Worm (Caenorhabditis elegans): ENCODE data around the gene T22E5.1.

Gene T22E5.1

DNA sequence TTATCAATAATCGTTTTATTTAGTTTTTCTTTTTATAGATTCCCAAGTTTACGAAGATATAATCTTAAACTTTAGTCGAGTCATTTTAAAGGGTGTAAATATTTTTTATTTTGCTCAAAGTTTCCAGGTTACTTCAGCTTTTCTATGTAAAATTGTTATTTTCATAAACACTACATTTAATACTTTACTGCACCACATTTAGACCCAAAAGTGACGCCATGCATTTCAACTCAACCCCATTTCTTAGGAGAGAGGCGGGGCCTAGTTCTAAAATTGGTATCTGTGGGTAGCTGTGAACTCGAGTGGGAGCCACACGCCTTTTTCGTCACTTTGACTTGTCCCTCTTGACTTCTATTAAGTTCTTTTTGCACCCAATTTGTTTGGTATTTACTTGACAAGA, at the start of gene T22E5.1:
TSS of gene T22E5.1 (plus strand) at position 301 of the 400 bp plus-strand sequence.
- TF ChIP-seq nhr-6 (tag; optimal IDR thresholded peaks at IDR 0.05) = no peak
- no peak for TF ChIP-seq ztf-4 (tag; optimal IDR thresholded peaks at IDR 0.05)
- TF ChIP-seq ztf-1 (GFP tag; conservative IDR thresholded peaks at IDR 0.05) = no peak
- no peak for TF ChIP-seq dmd-4 (tag; optimal IDR thresholded peaks at IDR 0.05)
- TF ChIP-seq zag-1 (tag; optimal IDR thresholded peaks at IDR 0.05) = no peak
- no peak for TF ChIP-seq unc-39 (tag; optimal IDR thresholded peaks at IDR 0.05)
- no peak for TF ChIP-seq F13H6.1 (tag; optimal IDR thresholded peaks at IDR 0.05)
- TF ChIP-seq ceh-16 (tag; optimal IDR thresholded peaks at IDR 0.05) = no peak
- no peak for TF ChIP-seq mdl-1 (tag; optimal IDR thresholded peaks at IDR 0.05)
- TF ChIP-seq gmeb-1 (tag; optimal IDR thresholded peaks at IDR 0.05) = no peak
- no peak for TF ChIP-seq sma-3 (GFP tag; optimal IDR thresholded peaks at IDR 0.05)
- no peak for TF ChIP-seq nhr-10 (tag; optimal IDR thresholded peaks at IDR 0.05)
- no peak for TF ChIP-seq aly-2 (tag; optimal IDR thresholded peaks at IDR 0.05)
- TF ChIP-seq nhr-25 (tag; optimal IDR thresholded peaks at IDR 0.05) = no peak
- TF ChIP-seq elt-1 (tag; optimal IDR thresholded peaks at IDR 0.05) = no peak
- TF ChIP-seq nhr-77 (tag; optimal IDR thresholded peaks at IDR 0.05) = no peak
- no peak for TF ChIP-seq R02D3.7 (tag; optimal IDR thresholded peaks at IDR 0.05)
- no peak for TF ChIP-seq snpc-4 (tag; optimal IDR thresholded peaks at IDR 0.05)
- TF ChIP-seq nhr-23 (tag; optimal IDR thresholded peaks at IDR 0.05) = no peak

DNA sequence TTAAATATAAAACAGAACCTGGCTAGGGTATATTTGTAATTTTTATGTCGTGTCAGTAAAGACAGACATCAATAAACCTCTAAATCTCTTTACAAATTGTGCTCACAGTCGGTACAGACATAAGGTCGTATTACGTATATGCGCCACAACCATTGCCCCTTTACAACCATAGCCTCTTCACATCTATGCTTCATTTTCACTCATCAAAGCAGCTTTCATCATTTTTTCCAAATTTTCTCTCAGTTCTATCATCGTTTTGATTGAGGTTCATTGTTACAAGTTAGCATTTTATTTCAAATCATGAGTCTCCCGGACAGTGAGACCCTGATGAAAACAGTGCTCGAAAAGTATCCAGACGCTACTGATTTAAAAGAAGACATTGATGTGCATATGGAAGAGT, 48.5 kb upstream of the T22E5.1 start, which contains the start of gene C03B1.4:
TSS of gene C03B1.4 (plus strand) at position 301 of the 400 bp plus-strand sequence.
- TF ChIP-seq snpc-4 (tag; optimal IDR thresholded peaks at IDR 0.05) = no peak
- TF ChIP-seq nhr-77 (tag; optimal IDR thresholded peaks at IDR 0.05) = no peak
- TF ChIP-seq ztf-11 (tag; optimal IDR thresholded peaks at IDR 0.05) = no peak
- no peak for TF ChIP-seq aly-2 (tag; optimal IDR thresholded peaks at IDR 0.05)

DNA sequence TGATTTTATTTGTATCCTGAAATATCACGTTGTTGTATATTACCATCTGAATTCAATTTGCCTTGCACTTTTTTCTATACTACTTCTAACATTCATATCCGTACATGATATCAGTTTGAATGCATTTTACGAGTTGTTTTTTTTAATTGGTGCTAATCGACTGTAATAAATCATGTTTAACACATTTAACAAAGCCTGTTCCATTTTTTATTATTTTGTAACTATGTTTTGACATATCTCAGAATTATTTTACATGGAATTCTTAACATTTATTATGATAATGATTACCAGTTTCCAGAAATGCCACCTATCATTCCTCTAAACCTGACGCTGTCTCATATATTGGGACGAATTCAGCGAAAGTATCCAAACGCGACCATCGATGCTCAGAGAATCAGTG, 47.0 kb upstream of the T22E5.1 start, which contains the start of gene C03B1.3:
TSS of gene C03B1.3 (plus strand) at position 301 of the 400 bp plus-strand sequence.
- TF ChIP-seq alr-1 (tag; optimal IDR thresholded peaks at IDR 0.05) = no peak
- TF ChIP-seq elt-3 (tag; optimal IDR thresholded peaks at IDR 0.05) = no peak
- TF ChIP-seq dmd-4 (tag; optimal IDR thresholded peaks at IDR 0.05) = no peak
- no peak for TF ChIP-seq sma-9 (GFP tag; optimal IDR thresholded peaks at IDR 0.05)
- TF ChIP-seq sma-9 (tag; optimal IDR thresholded peaks at IDR 0.05) = no peak
- no peak for TF ChIP-seq aly-2 (tag; optimal IDR thresholded peaks at IDR 0.05)
- no peak for TF ChIP-seq snpc-4 (tag; optimal IDR thresholded peaks at IDR 0.05)
- no peak for TF ChIP-seq ceh-82 (tag; optimal IDR thresholded peaks at IDR 0.05)
- no peak for TF ChIP-seq ztf-4 (tag; optimal IDR thresholded peaks at IDR 0.05)

DNA sequence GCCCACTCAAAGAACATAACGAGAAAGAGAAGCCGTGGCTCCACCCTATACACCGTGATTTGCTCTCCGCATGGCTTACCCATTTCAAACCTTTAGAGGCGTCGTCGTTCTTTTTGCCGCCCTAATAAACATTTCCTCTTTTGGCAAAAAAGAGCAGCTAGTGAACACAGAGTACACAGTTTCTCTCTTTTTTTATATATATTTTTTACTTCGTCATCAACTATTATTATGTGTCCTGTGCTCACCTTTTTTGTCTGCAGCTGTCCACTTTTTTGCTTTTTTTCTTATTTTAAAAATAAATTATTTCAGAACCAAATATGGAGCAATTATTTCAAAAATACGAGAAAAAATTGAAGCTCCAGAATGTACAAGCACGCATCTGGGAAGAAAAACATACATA, 43.0 kb upstream of the T22E5.1 start, which contains the start of gene C03B1.2:
TSS of gene C03B1.2 (plus strand) at position 301 of the 400 bp plus-strand sequence.
- no peak for TF ChIP-seq unc-62 (GFP tag; optimal IDR thresholded peaks at IDR 0.05)
- TF ChIP-seq dmd-4 (tag; optimal IDR thresholded peaks at IDR 0.05) = no peak
- TF ChIP-seq Y55F3AM.14 (GFP tag; optimal IDR thresholded peaks at IDR 0.05) = no peak
- TF ChIP-seq sma-9 (GFP tag; optimal IDR thresholded peaks at IDR 0.05) = no peak
- no peak for TF ChIP-seq sma-9 (tag; optimal IDR thresholded peaks at IDR 0.05)
- TF ChIP-seq snpc-4 (tag; optimal IDR thresholded peaks at IDR 0.05) = no peak
- no peak for TF ChIP-seq nhr-11 (tag; optimal IDR thresholded peaks at IDR 0.05)
- no peak for TF ChIP-seq nhr-237 (tag; optimal IDR thresholded peaks at IDR 0.05)
- no peak for TF ChIP-seq mdl-1 (tag; optimal IDR thresholded peaks at IDR 0.05)
- no peak for TF ChIP-seq ztf-11 (tag; optimal IDR thresholded peaks at IDR 0.05)
- TF ChIP-seq lin-11 (tag; optimal IDR thresholded peaks at IDR 0.05) = no peak
- no peak for TF ChIP-seq egl-27 (tag; optimal IDR thresholded peaks at IDR 0.05)
- no peak for TF ChIP-seq sma-3 (GFP tag; optimal IDR thresholded peaks at IDR 0.05)
- no peak for TF ChIP-seq elt-3 (tag; optimal IDR thresholded peaks at IDR 0.05)
- no peak for TF ChIP-seq unc-55 (GFP tag; optimal IDR thresholded peaks at IDR 0.05)
- TF ChIP-seq peb-1 (tag; optimal IDR thresholded peaks at IDR 0.05) = no peak
- TF ChIP-seq crh-2 (tag; optimal IDR thresholded peaks at IDR 0.05) = no peak

Measured in whole organism, L2 larva.